Worm (Caenorhabditis elegans) whole organism, mixed stage, embryonic: ENCODE data around the gene W02B12.16.

Experiments
- ces-1 ChIP-seq: fragments of 150-350 bp; optimal IDR thresholded peaks from 2 replicates; lab custom pipeline; 2014; ENCODE audit warnings: missing biosample characterization, missing genetic modification reagents, missing genetic modification characterization
- cnd-1 ChIP-seq: fragments of 200-800 bp; sonication (Bioruptor generic); optimal IDR thresholded peaks from 2 replicates; lab custom pipeline; 2018; ENCODE audit warnings: mild to moderate bottlenecking, missing genetic modification characterization, missing compliant biosample characterization
- elt-3 ChIP-seq: fragments of 150-350 bp; optimal IDR thresholded peaks from 2 replicates; lab custom pipeline; 2014; ENCODE audit warnings: missing biosample characterization, missing genetic modification characterization
- mab-5 ChIP-seq: fragments of 150-350 bp; optimal IDR thresholded peaks from 2 replicates; lab custom pipeline; 2014; ENCODE audit warnings: missing biosample characterization, missing genetic modification characterization
- nhr-237 ChIP-seq: fragments of 150-350 bp; optimal IDR thresholded peaks from 2 replicates; lab custom pipeline; 2014; ENCODE audit warnings: missing biosample characterization, missing genetic modification characterization
- pha-4 ChIP-seq: fragments of 150-350 bp; optimal IDR thresholded peaks from 2 replicates; lab custom pipeline; 2018; ENCODE audit warnings: missing biosample characterization, missing genetic modification reagents, missing genetic modification characterization
- unc-39 ChIP-seq: fragments of 150-350 bp; optimal IDR thresholded peaks from 2 replicates; lab custom pipeline; 2014; ENCODE audit warnings: missing biosample characterization, missing genetic modification characterization
- ztf-11 ChIP-seq: fragments of 150-350 bp; optimal IDR thresholded peaks from 2 replicates; lab custom pipeline; 2014; ENCODE audit warnings: missing biosample characterization, missing genetic modification characterization

DNA sequence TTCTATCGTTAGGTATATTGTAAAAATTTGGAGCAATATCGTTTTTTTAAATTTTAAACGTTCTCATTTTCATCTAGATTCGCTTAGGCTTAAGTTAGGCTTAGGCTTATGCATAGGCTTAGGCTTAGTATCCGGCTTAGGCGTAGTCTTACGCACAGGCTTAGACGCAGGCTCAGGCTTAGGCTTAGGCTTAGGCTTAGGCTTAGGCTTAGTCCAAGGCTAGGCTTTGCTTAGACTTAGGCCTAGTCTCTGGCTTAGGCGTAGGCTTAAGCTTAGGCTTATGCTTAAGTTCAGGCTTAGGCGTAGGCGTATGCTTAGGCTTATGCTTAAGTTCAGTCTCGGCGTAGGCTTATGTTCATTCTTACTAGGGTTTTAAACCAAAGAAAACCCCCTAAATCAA is 27.5 kb upstream of the W02B12.16 start:
- TF ChIP-seq elt-3 (tag; lab: Kevin White, UChicago) (no peak), nhr-237 (tag; lab: Kevin White, UChicago) (no peak), unc-39 (no peak), mab-5 (no peak), pha-4 (tag; lab: Kevin White, UChicago) (no peak), cnd-1 (tag; lab: Kevin White, UChicago) (no peak), ztf-11 (no peak), ces-1 (no peak)
